Worm (Caenorhabditis elegans): ENCODE measurements around the gene T04A8.8.

T04A8.8 gene

ce11 chrIII:4649363-4649768 lies 44.4 kb upstream of the T04A8.8 start (continued):
- TF ChIP-seq mdl-1 (tag; optimal IDR thresholded peaks at IDR 0.05) (peak; percentile 99), lsy-2 (tag; optimal IDR thresholded peaks at IDR 0.05) (peak; percentile 41 to 93), sma-3 (GFP tag; optimal IDR thresholded peaks at IDR 0.05) (peak; percentile 97), F13H6.1 (tag; optimal IDR thresholded peaks at IDR 0.05) (peak; percentile 98), ama-1 (optimal IDR thresholded peaks at IDR 0.05) (no peak), nhr-11 (tag; optimal IDR thresholded peaks at IDR 0.05) (no peak), mab-5 (tag; optimal IDR thresholded peaks at IDR 0.05) (peak; percentile 58), ztf-1 (GFP tag; conservative IDR thresholded peaks at IDR 0.05) (no peak), dmd-4 (tag; optimal IDR thresholded peaks at IDR 0.05) (no peak), nhr-6 (tag; optimal IDR thresholded peaks at IDR 0.05) (peak; percentile 88), fos-1 (tag; optimal IDR thresholded peaks at IDR 0.05) (peak; percentile 98), R02D3.7 (tag; optimal IDR thresholded peaks at IDR 0.05) (no peak), unc-55 (GFP tag; optimal IDR thresholded peaks at IDR 0.05) (peak; percentile 89), nhr-129 (tag; optimal IDR thresholded peaks at IDR 0.05) (peak; percentile 97)

- TF ChIP-seq alr-1 (tag; optimal IDR thresholded peaks at IDR 0.05) = no peak
- peak; percentile 35 for TF ChIP-seq fos-1 (tag; optimal IDR thresholded peaks at IDR 0.05)
- TF ChIP-seq sma-9 (GFP tag; optimal IDR thresholded peaks at IDR 0.05) = peak; percentile 64
- TF ChIP-seq sma-9 (tag; optimal IDR thresholded peaks at IDR 0.05) = no peak
- no peak for TF ChIP-seq R02D3.7 (tag; optimal IDR thresholded peaks at IDR 0.05)
- no peak for TF ChIP-seq Y55F3AM.14 (GFP tag; optimal IDR thresholded peaks at IDR 0.05)
- TF ChIP-seq ztf-4 (tag; optimal IDR thresholded peaks at IDR 0.05) = peak; percentile 7
- no peak for TF ChIP-seq nhr-6 (tag; optimal IDR thresholded peaks at IDR 0.05)
- TF ChIP-seq ama-1 (optimal IDR thresholded peaks at IDR 0.05) = peak; percentile 36
- TF ChIP-seq peb-1 (tag; optimal IDR thresholded peaks at IDR 0.05) = no peak
- TF ChIP-seq sma-3 (GFP tag; optimal IDR thresholded peaks at IDR 0.05) = peak; percentile 0
- peak; percentile 52 for TF ChIP-seq gmeb-1 (tag; optimal IDR thresholded peaks at IDR 0.05)
These were observed 43.8 kb upstream of the T04A8.8 start, which contains the start of gene ppm-2 for ce11 chrIII:4649811-4650544. ppm-2 (plus strand) TSS chrIII:4650494.

ce11 chrIII:4653374-4653773 lies 40.4 kb upstream of the T04A8.8 start:
- no peak for TF ChIP-seq nhr-11 (tag; optimal IDR thresholded peaks at IDR 0.05)

- TF ChIP-seq unc-55 (GFP tag; optimal IDR thresholded peaks at IDR 0.05) (no peak), ztf-4 (tag; optimal IDR thresholded peaks at IDR 0.05) (peak; percentile 17), ZK546.5 (tag; optimal IDR thresholded peaks at IDR 0.05) (no peak), skn-1 (tag; optimal IDR thresholded peaks at IDR 0.05) (no peak), crh-2 (tag; optimal IDR thresholded peaks at IDR 0.05) (no peak), C34F6.9 (tag; optimal IDR thresholded peaks at IDR 0.05) (no peak)
These were observed 39.9 kb upstream of the T04A8.8 start for ce11 chrIII:4653912-4654311.

- TF ChIP-seq nhr-6 (tag; optimal IDR thresholded peaks at IDR 0.05) (no peak), lin-13 (GFP tag; optimal IDR thresholded peaks at IDR 0.05) (no peak), Y55F3AM.14 (GFP tag; optimal IDR thresholded peaks at IDR 0.05) (no peak), sem-4 (tag; optimal IDR thresholded peaks at IDR 0.05) (no peak), skn-1 (tag; optimal IDR thresholded peaks at IDR 0.05) (no peak), nhr-21 (tag; optimal IDR thresholded peaks at IDR 0.05) (no peak), ztf-4 (tag; optimal IDR thresholded peaks at IDR 0.05) (no peak), fos-1 (tag; optimal IDR thresholded peaks at IDR 0.05) (no peak), ceh-16 (tag; optimal IDR thresholded peaks at IDR 0.05) (no peak), sma-9 (GFP tag; optimal IDR thresholded peaks at IDR 0.05) (no peak), sma-9 (tag; optimal IDR thresholded peaks at IDR 0.05) (no peak), nhr-77 (tag; optimal IDR thresholded peaks at IDR 0.05) (no peak)
These were observed 38.4 kb upstream of the T04A8.8 start, which contains the start of gene T23F11.2 for ce11 chrIII:4655402-4655801. T23F11.2 (minus strand) TSS chrIII:4655502.

ce11 chrIII:4656415-4656814 lies 37.4 kb upstream of the T04A8.8 start:
- TF ChIP-seq crh-2 (tag; optimal IDR thresholded peaks at IDR 0.05) = peak; percentile 72
- TF ChIP-seq egl-27 (tag; optimal IDR thresholded peaks at IDR 0.05) = peak; percentile 45
- peak; percentile 70 for TF ChIP-seq lin-11 (tag; optimal IDR thresholded peaks at IDR 0.05)
- TF ChIP-seq mab-5 (tag; optimal IDR thresholded peaks at IDR 0.05) = peak; percentile 40
- no peak for TF ChIP-seq unc-62 (GFP tag; optimal IDR thresholded peaks at IDR 0.05)
- peak; percentile 63 for TF ChIP-seq F13H6.1 (tag; optimal IDR thresholded peaks at IDR 0.05)
- peak; percentile 88 for TF ChIP-seq zag-1 (tag; optimal IDR thresholded peaks at IDR 0.05)
- TF ChIP-seq Y55F3AM.14 (GFP tag; optimal IDR thresholded peaks at IDR 0.05) = peak; percentile 69
- peak in 1 of 2 experiments; percentile 32 for TF ChIP-seq mdl-1 (tag; optimal IDR thresholded peaks at IDR 0.05)
- TF ChIP-seq nhr-129 (tag; optimal IDR thresholded peaks at IDR 0.05) = peak; percentile 68
- peak; percentile 91 for TF ChIP-seq unc-55 (GFP tag; optimal IDR thresholded peaks at IDR 0.05)
- peak; percentile 36 for TF ChIP-seq lin-13 (GFP tag; optimal IDR thresholded peaks at IDR 0.05)
- TF ChIP-seq elt-3 (tag; optimal IDR thresholded peaks at IDR 0.05) = no peak
- peak; percentile 42 for TF ChIP-seq sem-4 (tag; optimal IDR thresholded peaks at IDR 0.05)
- TF ChIP-seq nhr-10 (tag; optimal IDR thresholded peaks at IDR 0.05) = no peak
- peak; percentile 55 to 70 for TF ChIP-seq lsy-2 (tag; optimal IDR thresholded peaks at IDR 0.05)
- no peak for TF ChIP-seq sma-3 (GFP tag; optimal IDR thresholded peaks at IDR 0.05)
- peak; percentile 35 for TF ChIP-seq sma-9 (GFP tag; optimal IDR thresholded peaks at IDR 0.05)
- no peak for TF ChIP-seq sma-9 (tag; optimal IDR thresholded peaks at IDR 0.05)
- peak; percentile 28 for TF ChIP-seq snpc-4 (tag; optimal IDR thresholded peaks at IDR 0.05)
- TF ChIP-seq C34F6.9 (tag; optimal IDR thresholded peaks at IDR 0.05) = peak; percentile 83
